Fruit fly (Drosophila melanogaster) whole organism, prepupa: ENCODE data around the gene CG13842.

ENCODE experiments used
- CG11294 ChIP-seq: fragments of 200-800 bp; sonication (Bioruptor generic); IDR thresholded peaks from 2 replicates; pipeline ENCODE4 v1.3.6; 2022; ENCODE audit warnings: missing biosample characterization, missing genetic modification characterization
- CG11902 ChIP-seq: fragments of 200-800 bp; sonication (Bioruptor generic); optimal IDR thresholded peaks from 3 replicates; lab custom pipeline; 2016; ENCODE audit warnings: missing biosample characterization, missing genetic modification characterization
- CG15336 ChIP-seq: fragments of 200-800 bp; sonication (Bioruptor generic); IDR thresholded peaks from 2 replicates; pipeline ENCODE4 v1.3.6; 2022; ENCODE audit warnings: missing biosample characterization, missing genetic modification characterization
- CG1621 ChIP-seq: fragments of 200-800 bp; sonication (Bioruptor generic); optimal IDR thresholded peaks from 3 replicates; lab custom pipeline; 2018; ENCODE audit warnings: missing biosample characterization, mild to moderate bottlenecking, missing genetic modification characterization
- CG16779 ChIP-seq: fragments of 200-800 bp; sonication (Bioruptor generic); optimal IDR thresholded peaks from 3 replicates; lab custom pipeline; 2017; ENCODE audit warnings: missing biosample characterization, mild to moderate bottlenecking, missing genetic modification characterization
- CG31627 ChIP-seq: fragments of 200-800 bp; sonication (Bioruptor generic); optimal IDR thresholded peaks from 3 replicates; lab custom pipeline; 2016; ENCODE audit warnings: missing biosample characterization, missing genetic modification characterization
- CG32006 ChIP-seq: fragments of 200-800 bp; sonication (Bioruptor generic); optimal IDR thresholded peaks from 3 replicates; lab custom pipeline; 2017; ENCODE audit warnings: missing biosample characterization, mild to moderate bottlenecking, missing genetic modification characterization
- CG34406 ChIP-seq: fragments of 200-800 bp; sonication (Bioruptor generic); optimal IDR thresholded peaks from 3 replicates; lab custom pipeline; 2016; ENCODE audit warnings: missing biosample characterization, missing genetic modification characterization
- CG4318 ChIP-seq: fragments of 200-800 bp; sonication (Bioruptor generic); optimal IDR thresholded peaks from 3 replicates; lab custom pipeline; 2017; ENCODE audit warnings: missing biosample characterization, mild to moderate bottlenecking, missing genetic modification characterization
- CG6163 ChIP-seq: fragments of 200-800 bp; sonication (Bioruptor generic); IDR thresholded peaks from 3 replicates; pipeline ENCODE4 v1.3.6; 2022; ENCODE audit warnings: missing biosample characterization, missing genetic modification characterization
- CG6276 ChIP-seq: fragments of 200-800 bp; sonication (Bioruptor generic); optimal IDR thresholded peaks from 2 replicates; lab custom pipeline; 2017; ENCODE audit warnings: missing biosample characterization, mild to moderate bottlenecking, missing genetic modification characterization
- CG6792 ChIP-seq: fragments of 200-800 bp; sonication (Bioruptor generic); optimal IDR thresholded peaks from 3 replicates; lab custom pipeline; 2016; ENCODE audit warnings: missing biosample characterization, missing genetic modification characterization
- CG6808 ChIP-seq: fragments of 200-800 bp; sonication (Bioruptor generic); optimal IDR thresholded peaks from 3 replicates; lab custom pipeline; 2017; ENCODE audit warnings: missing biosample characterization, missing genetic modification characterization, mild to moderate bottlenecking, moderate library complexity, missing genetic modification reagents
- CG6854 ChIP-seq: fragments of 200-800 bp; sonication (Bioruptor generic); optimal IDR thresholded peaks from 2 replicates; lab custom pipeline; 2017; ENCODE audit warnings: missing biosample characterization, mild to moderate bottlenecking, missing genetic modification characterization
- CG8319 ChIP-seq: fragments of 200-800 bp; sonication (Bioruptor generic); optimal IDR thresholded peaks from 3 replicates; lab custom pipeline; 2016; ENCODE audit warnings: missing biosample characterization, missing genetic modification characterization
- Eip75B ChIP-seq: fragments of 200-800 bp; sonication (Bioruptor generic); optimal IDR thresholded peaks from 3 replicates; lab custom pipeline; 2016; ENCODE audit warnings: missing biosample characterization, missing genetic modification characterization
- Eip78C ChIP-seq: fragments of 200-800 bp; sonication (Bioruptor generic); peaks from one replicate; lab custom pipeline; 2016; ENCODE audit warnings: missing biosample characterization, missing genetic modification characterization
- Ets21C ChIP-seq: fragments of 200-800 bp; sonication (Bioruptor generic); optimal IDR thresholded peaks from 3 replicates; lab custom pipeline; 2016; ENCODE audit warnings: missing biosample characterization, missing genetic modification characterization
- Ets96B ChIP-seq: fragments of 200-800 bp; optimal IDR thresholded peaks from 2 replicates; lab custom pipeline; 2019; ENCODE audit warnings: missing biosample characterization, mild to moderate bottlenecking, missing genetic modification characterization, moderate library complexity
- Hr39 ChIP-seq: fragments of 200-800 bp; sonication (Bioruptor generic); optimal IDR thresholded peaks from 2 replicates; lab custom pipeline; 2016; ENCODE audit warnings: missing biosample characterization, missing genetic modification characterization
- Hr4 ChIP-seq: fragments of 200-800 bp; sonication (Bioruptor generic); optimal IDR thresholded peaks from 3 replicates; lab custom pipeline; 2016; ENCODE audit warnings: missing biosample characterization, missing genetic modification characterization
- Lpt ChIP-seq: fragments of 200-800 bp; sonication (Bioruptor generic); optimal IDR thresholded peaks from 3 replicates; lab custom pipeline; 2016; ENCODE audit warnings: missing biosample characterization, missing genetic modification characterization
- Smox ChIP-seq: fragments of 200-800 bp; sonication (Bioruptor generic); optimal IDR thresholded peaks from 3 replicates; lab custom pipeline; 2016; ENCODE audit warnings: missing biosample characterization, missing genetic modification characterization
- Sox102F ChIP-seq: fragments of 200-800 bp; sonication (Bioruptor generic); optimal IDR thresholded peaks from 2 replicates; lab custom pipeline; 2016; ENCODE audit warnings: missing biosample characterization, mild to moderate bottlenecking, missing genetic modification characterization
- Sox14 ChIP-seq: fragments of 200-800 bp; sonication (Bioruptor generic); optimal IDR thresholded peaks from 3 replicates; lab custom pipeline; 2016; ENCODE audit warnings: missing biosample characterization, missing genetic modification characterization
- Sox15 ChIP-seq: fragments of 200-800 bp; sonication (Bioruptor generic); optimal IDR thresholded peaks from 3 replicates; lab custom pipeline; 2016; ENCODE audit warnings: missing biosample characterization, missing genetic modification characterization
- achi ChIP-seq: fragments of 200-800 bp; sonication (Bioruptor generic); optimal IDR thresholded peaks from 3 replicates; lab custom pipeline; 2016; ENCODE audit warnings: missing biosample characterization, missing genetic modification characterization
- acj6 ChIP-seq: fragments of 200-800 bp; sonication (Bioruptor generic); optimal IDR thresholded peaks from 3 replicates; lab custom pipeline; 2016; ENCODE audit warnings: missing biosample characterization, missing genetic modification characterization
- cyc ChIP-seq: fragments of 200-800 bp; sonication (Bioruptor generic); optimal IDR thresholded peaks from 3 replicates; lab custom pipeline; 2016; ENCODE audit warnings: missing biosample characterization, missing genetic modification characterization
- dac ChIP-seq: fragments of 200-800 bp; sonication (Bioruptor generic); optimal IDR thresholded peaks from 2 replicates; lab custom pipeline; 2017; ENCODE audit warnings: missing biosample characterization, mild to moderate bottlenecking, missing genetic modification characterization
- dsx ChIP-seq: fragments of 200-800 bp; optimal IDR thresholded peaks from 3 replicates; lab custom pipeline; 2019; ENCODE audit warnings: missing biosample characterization, mild to moderate bottlenecking, missing genetic modification characterization, moderate library complexity; ENCODE audit not compliant: poor library complexity, severe bottlenecking
- esn ChIP-seq: fragments of 200-800 bp; sonication (Bioruptor generic); optimal IDR thresholded peaks from 2 replicates; lab custom pipeline; 2016; ENCODE audit warnings: missing biosample characterization, mild to moderate bottlenecking, missing genetic modification characterization, moderate library complexity
- fd85E ChIP-seq: fragments of 200-800 bp; sonication (Bioruptor generic); optimal IDR thresholded peaks from 3 replicates; lab custom pipeline; 2016; ENCODE audit warnings: missing biosample characterization, missing genetic modification characterization
- fkh ChIP-seq: fragments of 200-800 bp; sonication (Bioruptor generic); optimal IDR thresholded peaks from 3 replicates; lab custom pipeline; 2017; ENCODE audit warnings: missing biosample characterization, mild to moderate bottlenecking, missing genetic modification characterization, moderate library complexity
- net ChIP-seq: fragments of 200-800 bp; sonication (Bioruptor generic); optimal IDR thresholded peaks from 3 replicates; lab custom pipeline; 2016; ENCODE audit warnings: missing biosample characterization, missing genetic modification characterization
- pdm3 ChIP-seq: fragments of 200-800 bp; sonication (Bioruptor generic); optimal IDR thresholded peaks from 3 replicates; lab custom pipeline; 2016; ENCODE audit warnings: missing biosample characterization, missing genetic modification characterization
- salr ChIP-seq, 2 experiments: fragments of 200-800 bp; sonication (Bioruptor generic); optimal IDR thresholded peaks; 3 replicates each; lab custom pipeline; 2016 to 2018; ENCODE audit warnings: missing biosample characterization in 2 of 2, missing genetic modification characterization in 2 of 2, mild to moderate bottlenecking in 1 of 2
- ss ChIP-seq, 2 experiments: fragments of 200-800 bp; sonication (Bioruptor generic); optimal IDR thresholded peaks; 2 replicates in 1 of 2; 3 replicates in 1 of 2; lab custom pipeline; 2017 to 2018; ENCODE audit warnings: mild to moderate bottlenecking in 2 of 2, missing biosample characterization in 2 of 2, missing genetic modification characterization in 2 of 2, moderate library complexity in 1 of 2
- topi ChIP-seq: fragments of 200-800 bp; sonication (Bioruptor generic); optimal IDR thresholded peaks from 3 replicates; lab custom pipeline; 2016; ENCODE audit warnings: missing biosample characterization, missing genetic modification characterization

Gene CG13842

DNA sequence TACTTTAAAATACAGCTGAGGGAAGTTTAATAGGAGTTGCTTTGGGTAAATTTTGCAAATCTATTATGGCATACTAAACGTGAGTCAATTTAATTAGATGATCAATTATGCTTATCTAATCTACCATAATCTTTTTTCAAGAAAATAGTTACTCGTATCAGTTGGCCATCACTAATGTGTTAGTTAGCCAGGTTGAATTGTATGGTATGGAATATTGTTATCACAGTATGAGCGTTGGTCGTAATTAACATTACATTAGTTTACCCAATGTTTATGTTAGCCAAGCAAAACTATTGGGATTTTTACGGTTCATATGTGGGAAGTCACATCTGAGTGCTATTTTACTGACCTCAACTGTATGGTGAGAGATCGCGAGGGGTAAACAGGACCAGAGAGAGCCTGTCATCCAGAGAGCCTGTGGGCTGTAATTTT lies 33.5 kb downstream of the CG13842 start (continued):
- TF ChIP-seq Eip75B (peak; percentile 78), CG6808 (GFP tag; lab: Kevin White, UChicago) (peak; percentile 77), Sox14 (GFP tag; lab: Kevin White, UChicago) (no peak), Lpt (GFP tag; lab: Kevin White, UChicago) (no peak), fd85E (GFP tag; lab: Kevin White, UChicago) (peak; percentile 11), CG6276 (no peak), Hr39 (peak; percentile 85), dac (GFP tag; lab: Kevin White, UChicago) (no peak)

DNA sequence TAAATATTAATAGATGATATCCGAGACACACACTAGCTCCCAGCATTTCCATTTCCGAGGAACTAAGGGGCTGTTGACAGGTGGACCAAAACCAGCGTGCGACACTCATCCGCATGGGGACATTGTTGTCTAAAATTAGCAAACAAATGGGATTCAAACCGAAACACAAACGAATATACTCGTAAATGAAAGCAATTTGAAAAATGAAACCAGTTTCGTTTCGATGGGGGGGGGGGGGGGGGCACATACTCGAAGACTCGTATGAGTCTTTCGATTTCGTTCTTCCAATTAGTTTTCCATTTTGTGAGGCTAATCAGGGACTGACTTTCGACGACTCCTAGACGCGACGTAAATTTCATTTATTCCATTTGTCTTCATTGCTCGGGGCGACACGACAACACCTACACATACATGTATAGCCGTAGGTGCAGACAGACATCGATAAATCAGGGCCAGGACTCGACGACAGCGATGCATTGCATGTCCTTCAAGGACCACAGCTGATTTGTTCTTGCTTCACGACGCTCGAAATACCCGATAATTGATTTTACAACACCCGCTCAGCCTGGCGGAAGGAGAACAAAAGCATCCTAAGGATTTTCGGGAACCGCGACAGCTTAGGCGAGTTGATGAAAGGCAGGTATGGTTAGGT lies 34.3 kb downstream of the CG13842 start:
- TF ChIP-seq acj6 (no peak), CG31627 (GFP tag; lab: Kevin White, UChicago) (no peak), Sox15 (no peak), CG6276 (no peak), Lpt (GFP tag; lab: Kevin White, UChicago) (no peak), CG6792 (GFP tag; lab: Kevin White, UChicago) (no peak), CG15336 (GFP tag; lab: Robert Waterston, UW) (no peak), net (GFP tag; lab: Kevin White, UChicago) (no peak), Sox14 (GFP tag; lab: Kevin White, UChicago) (no peak), cyc (GFP tag; lab: Kevin White, UChicago) (no peak), CG11294 (GFP tag; lab: Robert Waterston, UW) (no peak)

DNA sequence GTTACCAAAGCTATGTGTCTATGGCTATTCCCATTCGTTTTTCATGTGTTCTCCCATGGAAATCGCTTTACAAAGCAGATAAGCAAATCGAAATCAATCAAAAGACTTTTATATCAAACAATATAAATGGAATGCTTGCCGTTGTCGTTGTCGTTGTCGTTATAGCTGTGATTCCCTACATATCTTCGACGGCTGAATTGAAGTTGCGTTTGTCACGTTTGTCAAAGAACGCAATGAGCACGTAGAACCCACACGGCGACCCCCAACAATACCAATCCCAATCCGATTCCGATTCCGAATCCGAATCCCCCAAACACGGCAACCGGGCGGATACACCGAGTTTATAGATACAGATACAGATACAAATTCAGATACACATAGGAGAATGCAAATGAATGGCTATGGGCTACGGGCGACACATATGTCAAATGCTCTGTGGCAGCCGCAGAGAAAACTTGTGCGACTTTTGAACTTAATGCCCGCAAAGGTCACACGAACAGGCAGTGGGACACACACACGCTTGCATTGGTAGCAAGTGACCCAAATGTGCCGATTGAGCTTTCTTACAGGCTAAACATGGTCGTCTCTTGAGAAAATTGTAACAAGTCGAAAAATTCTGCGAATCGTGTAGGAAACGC lies 37.2 kb downstream of the CG13842 start:
- TF ChIP-seq Smox = no peak
- no peak for TF ChIP-seq Hr4 (GFP tag; lab: Kevin White, UChicago)
- TF ChIP-seq Eip78C (GFP tag; lab: Kevin White, UChicago) = no peak
- no peak for TF ChIP-seq pdm3 (GFP tag; lab: Kevin White, UChicago)
- no peak for TF ChIP-seq topi (GFP tag; lab: Kevin White, UChicago)
- TF ChIP-seq CG8319 (GFP tag; lab: Kevin White, UChicago) = no peak
- TF ChIP-seq Ets96B (tag; lab: Kevin White, UChicago) = no peak
- no peak for TF ChIP-seq CG1621
- TF ChIP-seq CG4318 = no peak
- no peak for TF ChIP-seq Lpt (GFP tag; lab: Kevin White, UChicago)
- no peak for TF ChIP-seq CG6854 (GFP tag; lab: Kevin White, UChicago)
- TF ChIP-seq CG11902 (GFP tag; lab: Kevin White, UChicago) = no peak
- no peak for TF ChIP-seq esn (GFP tag; lab: Kevin White, UChicago)
- no peak for TF ChIP-seq dac (GFP tag; lab: Kevin White, UChicago)
- TF ChIP-seq acj6 = no peak
- no peak for TF ChIP-seq fkh (GFP tag; lab: Kevin White, UChicago)
- TF ChIP-seq, all 60 proteins: peak for 0

DNA sequence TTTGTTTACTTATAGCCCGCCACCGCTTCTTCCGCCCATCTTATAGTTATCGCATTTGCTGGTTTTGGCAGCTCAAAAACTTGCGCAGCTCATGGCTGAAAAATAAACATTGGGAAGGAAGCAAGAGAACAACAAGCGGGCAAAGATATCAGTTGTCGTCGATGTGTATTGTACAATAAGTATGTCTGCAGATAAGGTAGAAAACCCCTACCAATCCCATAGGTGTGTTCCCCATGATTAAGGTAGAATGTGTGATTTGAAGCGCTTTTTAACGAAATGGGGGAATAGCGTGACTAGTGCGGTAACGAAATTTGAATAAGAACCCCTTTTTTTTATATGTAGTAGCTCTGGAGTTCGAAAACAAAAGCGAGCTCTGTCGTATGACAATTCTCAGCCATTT lies 38.0 kb downstream of the CG13842 start:
- peak; percentile 81 for TF ChIP-seq fkh (GFP tag; lab: Kevin White, UChicago)
- no peak for TF ChIP-seq Ets96B (tag; lab: Kevin White, UChicago)

DNA sequence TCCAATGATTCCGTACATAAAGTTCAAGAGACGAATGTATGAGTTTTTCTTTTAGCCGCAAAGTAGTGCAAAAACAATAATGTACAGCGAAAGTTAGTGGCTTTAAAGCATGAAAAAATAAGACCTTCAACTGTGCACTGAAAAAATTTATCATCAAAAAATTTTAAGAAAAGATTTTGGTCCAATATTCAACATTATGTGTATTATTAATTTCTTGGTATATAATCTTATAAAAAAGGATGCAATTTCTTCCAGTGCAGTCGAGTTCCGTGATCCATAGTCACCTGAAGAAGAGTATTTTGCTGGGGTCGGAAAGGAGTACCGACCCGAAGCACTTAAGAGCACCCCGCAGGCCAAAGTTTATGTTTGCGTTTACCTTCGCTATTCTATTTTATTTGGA lies 38.5 kb downstream of the CG13842 start:
- TF ChIP-seq ss (GFP tag; optimal IDR thresholded peaks at IDR 0.05; lab: Kevin White, UChicago) = no peak
- no peak for TF ChIP-seq CG11902 (GFP tag; lab: Kevin White, UChicago)
- TF ChIP-seq CG31627 (GFP tag; lab: Kevin White, UChicago) = peak; percentile 25
- peak; percentile 92 for TF ChIP-seq Eip78C (GFP tag; lab: Kevin White, UChicago)
- TF ChIP-seq CG1621 = no peak
- TF ChIP-seq Sox102F (GFP tag; lab: Kevin White, UChicago) = peak; percentile 0
- peak; percentile 53 for TF ChIP-seq achi (GFP tag; lab: Kevin White, UChicago)
- TF ChIP-seq fd85E (GFP tag; lab: Kevin White, UChicago) = no peak
- peak; percentile 38 for TF ChIP-seq CG6276
- TF ChIP-seq CG16779 (tag; lab: Kevin White, UChicago) = no peak
- peak; percentile 26 for TF ChIP-seq Hr39
- TF ChIP-seq CG6163 (GFP tag; lab: Robert Waterston, UW) = peak; percentile 70
- TF ChIP-seq Ets21C (GFP tag; lab: Kevin White, UChicago) = no peak
- no peak for TF ChIP-seq Lpt (GFP tag; lab: Kevin White, UChicago)
- TF ChIP-seq Smox = peak; percentile 37
- TF ChIP-seq topi (GFP tag; lab: Kevin White, UChicago) = peak; percentile 19
- no peak for TF ChIP-seq CG6808 (GFP tag; lab: Kevin White, UChicago)
- peak; percentile 46 for TF ChIP-seq CG34406
- TF ChIP-seq Hr4 (GFP tag; lab: Kevin White, UChicago) = peak; percentile 70
- peak; percentile 51 for TF ChIP-seq pdm3 (GFP tag; lab: Kevin White, UChicago)
- TF ChIP-seq Eip75B = no peak
- TF ChIP-seq dsx (GFP tag; lab: Kevin White, UChicago) = no peak
- peak in 1 of 2 experiments; percentile 37 for TF ChIP-seq salr (GFP tag; optimal IDR thresholded peaks at IDR 0.05; lab: Kevin White, UChicago)
- peak; percentile 69 for TF ChIP-seq CG32006
